Worm (Caenorhabditis elegans): Measurements from ENCODE around the gene T22F7.3.

- TF ChIP-seq snpc-4 (GFP tag; optimal IDR thresholded peaks at IDR 0.05) (no peak), snpc-4 (tag; optimal IDR thresholded peaks at IDR 0.05) (no peak), zfh-2 (GFP tag; conservative IDR thresholded peaks at IDR 0.05) (no peak), pha-4 (tag; optimal IDR thresholded peaks at IDR 0.05) (no peak), egl-18 (GFP tag; IDR thresholded peaks at IDR 0.05) (no peak), somi-1 (GFP tag; optimal IDR thresholded peaks at IDR 0.05) (no peak), lsy-27 (tag; optimal IDR thresholded peaks at IDR 0.05; ENCODE audit: borderline replicate concordance, insufficient read depth) (no peak), efl-1 (GFP tag; optimal IDR thresholded peaks at IDR 0.05) (no peak), bed-1 (GFP tag; IDR thresholded peaks at IDR 0.05) (no peak), madf-3 (GFP tag; IDR thresholded peaks at IDR 0.05) (no peak), mes-4 (tag; optimal IDR thresholded peaks at IDR 0.05) (no peak), lir-1 (GFP tag; conservative IDR thresholded peaks at IDR 0.05) (no peak), unc-62 (GFP tag; optimal IDR thresholded peaks at IDR 0.05) (no peak), rpc-1 (optimal IDR thresholded peaks at IDR 0.05) (no peak), rpc-1 (tag; optimal IDR thresholded peaks at IDR 0.05) (no peak)
Measured at ce11 chrIII:549231-549630, 25.4 kb upstream of the T22F7.3 start.
